Worm (Caenorhabditis elegans) whole organism, young adult: Measurements from ENCODE around the gene let-19.

ENCODE experiments used
- B0019.2 ChIP-seq: fragments of 200-800 bp; sonication (Bioruptor generic); conservative IDR thresholded peaks from 2 replicates; pipeline ENCODE4 v1.3.6; 2022; ENCODE audit warnings: missing genetic modification reagents, missing genetic modification characterization, missing compliant biosample characterization
- F23B12.7 ChIP-seq: sonication (generic microtip); optimal IDR thresholded peaks from 2 replicates; lab custom pipeline; 2017; ENCODE audit warnings: missing genetic modification characterization, mild to moderate bottlenecking, missing compliant biosample characterization, antibody characterized with exemption, moderate library complexity; ENCODE audit not compliant: insufficient read depth
- F33H1.4 ChIP-seq: fragments of 200-800 bp; sonication (Bioruptor generic); IDR thresholded peaks from 2 replicates; pipeline ENCODE4 v1.3.6; 2022; ENCODE audit warnings: missing genetic modification reagents, missing genetic modification characterization, missing compliant biosample characterization
- F37B4.10 ChIP-seq: fragments of 200-800 bp; sonication (Bioruptor generic); IDR thresholded peaks from 2 replicates; pipeline ENCODE4 v1.3.6; 2022; ENCODE audit warnings: missing genetic modification characterization, missing compliant biosample characterization
- F52B5.7 ChIP-seq: sonication (generic microtip); optimal IDR thresholded peaks from 2 replicates; lab custom pipeline; 2016; ENCODE audit warnings: mild to moderate bottlenecking, missing genetic modification characterization, missing compliant biosample characterization
- F55B11.4 ChIP-seq: sonication (generic microtip); optimal IDR thresholded peaks from 2 replicates; lab custom pipeline; 2016; ENCODE audit warnings: missing compliant biosample characterization, missing genetic modification characterization, borderline replicate concordance; ENCODE audit not compliant: insufficient read depth
- F57A8.1 ChIP-seq: fragments of 200-800 bp; sonication (Bioruptor generic); optimal IDR thresholded peaks from 2 replicates; lab custom pipeline; 2018; ENCODE audit warnings: mild to moderate bottlenecking, missing genetic modification characterization, moderate library complexity, missing compliant biosample characterization
- Y95B8A.8 ChIP-seq: fragments of 200-800 bp; sonication (Bioruptor generic); IDR thresholded peaks from 2 replicates; pipeline ENCODE4 v1.3.6; 2022; ENCODE audit warnings: missing genetic modification reagents, missing genetic modification characterization, missing compliant biosample characterization
- ZK185.1 ChIP-seq: sonication (generic microtip); optimal IDR thresholded peaks from 2 replicates; lab custom pipeline; 2016; ENCODE audit warnings: mild to moderate bottlenecking, missing genetic modification characterization, missing compliant biosample characterization; ENCODE audit not compliant: poor library complexity, severe bottlenecking
- ama-1 ChIP-seq, 3 experiments: fragments of 150-350 bp in 1 of 3; sonication (generic microtip) in 2 of 3; optimal IDR thresholded peaks; 2 replicates each; lab custom pipeline; 2014 to 2018; ENCODE audit warnings: missing biosample characterization in 2 of 3, missing genetic modification characterization in 2 of 3, missing genetic modification reagents in 2 of 3
- aptf-2 ChIP-seq: fragments of 200-800 bp; sonication (Bioruptor generic); conservative IDR thresholded peaks from 2 replicates; pipeline ENCODE4 v1.3.6; 2022; ENCODE audit warnings: missing genetic modification reagents, missing genetic modification characterization, missing compliant biosample characterization
- aptf-3 ChIP-seq: fragments of 200-800 bp; sonication (Bioruptor generic); IDR thresholded peaks from 2 replicates; pipeline ENCODE4 v1.3.6; 2022; ENCODE audit warnings: missing genetic modification characterization, missing compliant biosample characterization
- attf-5 ChIP-seq: fragments of 200-800 bp; sonication (Bioruptor generic); optimal IDR thresholded peaks from 2 replicates; lab custom pipeline; 2018; ENCODE audit warnings: mild to moderate bottlenecking, missing genetic modification characterization, missing compliant biosample characterization
- ccch-3 ChIP-seq: fragments of 200-800 bp; sonication (Bioruptor generic); optimal IDR thresholded peaks from 2 replicates; lab custom pipeline; 2018; ENCODE audit warnings: mild to moderate bottlenecking, missing genetic modification characterization, missing compliant biosample characterization
- cebp-1 ChIP-seq, 2 experiments: fragments of 200-800 bp in 1 of 2; sonication (Bioruptor generic) in 1 of 2; sonication (generic microtip) in 1 of 2; IDR thresholded peaks in 1 of 2; optimal IDR thresholded peaks in 1 of 2; 2 replicates each; pipeline versions ENCODE4 v1.3.6 to Lab custom; 2017 to 2022; ENCODE audit warnings: missing compliant biosample characterization in 2 of 2, missing genetic modification characterization in 2 of 2, mild to moderate bottlenecking in 1 of 2, missing genetic modification reagents in 1 of 2, moderate library complexity in 1 of 2
- ceh-27 ChIP-seq: fragments of 200-800 bp; sonication (Bioruptor generic); optimal IDR thresholded peaks from 2 replicates; lab custom pipeline; 2018; ENCODE audit warnings: mild to moderate bottlenecking, missing genetic modification characterization, moderate library complexity, missing compliant biosample characterization
- ceh-40 ChIP-seq: fragments of 200-800 bp; sonication (Bioruptor generic); IDR thresholded peaks from 2 replicates; pipeline ENCODE4 v1.3.6; 2022; ENCODE audit warnings: missing genetic modification characterization, missing compliant biosample characterization
- die-1 ChIP-seq: sonication (generic microtip); optimal IDR thresholded peaks from 2 replicates; lab custom pipeline; 2016; ENCODE audit warnings: missing genotype, mild to moderate bottlenecking, missing genetic modification characterization, missing compliant biosample characterization
- dox-1 ChIP-seq: fragments of 200-800 bp; sonication (Bioruptor generic); IDR thresholded peaks from 2 replicates; pipeline ENCODE4 v1.3.6; 2022; ENCODE audit warnings: missing genetic modification reagents, missing genetic modification characterization, missing compliant biosample characterization
- dpl-1 ChIP-seq: fragments of 150-350 bp; optimal IDR thresholded peaks from 2 replicates; lab custom pipeline; 2014; ENCODE audit warnings: missing biosample characterization, missing genetic modification reagents, missing genetic modification characterization
- egl-18 ChIP-seq: fragments of 200-800 bp; sonication (Bioruptor generic); IDR thresholded peaks from 2 replicates; pipeline ENCODE4 v1.3.6; 2022; ENCODE audit warnings: missing genetic modification reagents, missing genetic modification characterization, missing compliant biosample characterization
- egl-44 ChIP-seq: fragments of 200-800 bp; sonication (Bioruptor generic); IDR thresholded peaks from 2 replicates; pipeline ENCODE4 v1.3.6; 2022; ENCODE audit warnings: missing genetic modification reagents, missing genetic modification characterization, missing compliant biosample characterization
- fkh-3 ChIP-seq: sonication (generic microtip); optimal IDR thresholded peaks from 2 replicates; lab custom pipeline; 2016; ENCODE audit warnings: mild to moderate bottlenecking, missing genetic modification characterization, missing compliant biosample characterization
- hlh-26 ChIP-seq: fragments of 200-800 bp; sonication (Bioruptor generic); conservative IDR thresholded peaks from 2 replicates; pipeline ENCODE4 v1.3.6; 2022; ENCODE audit warnings: missing genetic modification reagents, missing genetic modification characterization, missing compliant biosample characterization
- hmg-1.2 ChIP-seq: fragments of 200-800 bp; sonication (Bioruptor generic); IDR thresholded peaks from 2 replicates; pipeline ENCODE4 v1.3.6; 2022; ENCODE audit warnings: missing genetic modification reagents, missing genetic modification characterization, missing compliant biosample characterization
- hsf-1 ChIP-seq: fragments of 200-800 bp; sonication (Bioruptor generic); IDR thresholded peaks from 2 replicates; pipeline ENCODE4 v1.3.6; 2022; ENCODE audit warnings: missing genetic modification reagents, missing genetic modification characterization, missing compliant biosample characterization
- lag-1 ChIP-seq: fragments of 200-800 bp; sonication (Bioruptor generic); IDR thresholded peaks from 2 replicates; pipeline ENCODE4 v1.3.6; 2022; ENCODE audit warnings: missing genetic modification reagents, missing genetic modification characterization, missing compliant biosample characterization
- lin-26 ChIP-seq: fragments of 200-800 bp; sonication (Bioruptor generic); IDR thresholded peaks from 2 replicates; pipeline ENCODE4 v1.3.6; 2022; ENCODE audit warnings: missing genetic modification reagents, missing genetic modification characterization, missing compliant biosample characterization
- lin-35 ChIP-seq, 3 experiments: fragments of 150-350 bp in 2 of 3; sonication (generic microtip) in 1 of 3; optimal IDR thresholded peaks; 2 replicates each; lab custom pipeline; 2014 to 2018; ENCODE audit warnings: missing biosample characterization in 3 of 3, missing genetic modification characterization in 3 of 3, missing genetic modification reagents in 3 of 3
- madf-10 ChIP-seq: sonication (generic microtip); optimal IDR thresholded peaks from 2 replicates; lab custom pipeline; 2016; ENCODE audit warnings: mild to moderate bottlenecking, missing genetic modification characterization, missing compliant biosample characterization
- mcd-1 ChIP-seq: fragments of 200-800 bp; sonication (Bioruptor generic); IDR thresholded peaks from 2 replicates; pipeline ENCODE4 v1.3.6; 2022; ENCODE audit warnings: missing genetic modification reagents, missing genetic modification characterization, missing compliant biosample characterization
- mel-28 ChIP-seq: sonication (generic microtip); optimal IDR thresholded peaks from 2 replicates; lab custom pipeline; 2016; ENCODE audit warnings: borderline replicate concordance, mild to moderate bottlenecking, missing genetic modification characterization, missing compliant biosample characterization
- mes-4 ChIP-seq: sonication (generic microtip); optimal IDR thresholded peaks from 2 replicates; lab custom pipeline; 2016; ENCODE audit warnings: missing genotype, missing genetic modification characterization, missing compliant biosample characterization
- nhr-90 ChIP-seq: sonication (generic microtip); optimal IDR thresholded peaks from 2 replicates; lab custom pipeline; 2016; ENCODE audit warnings: missing genotype, mild to moderate bottlenecking, missing genetic modification characterization, missing compliant biosample characterization
- rec-8 ChIP-seq, 2 experiments: sonication (generic microtip); optimal IDR thresholded peaks; 2 replicates each; lab custom pipeline; 2016; ENCODE audit warnings: mild to moderate bottlenecking in 2 of 2, missing genetic modification characterization in 2 of 2, missing genetic modification reagents in 2 of 2, missing genotype in 2 of 2, missing biosample characterization in 1 of 2, missing compliant biosample characterization in 1 of 2, moderate library complexity in 1 of 2
- repo-1 ChIP-seq: sonication (generic microtip); optimal IDR thresholded peaks from 2 replicates; lab custom pipeline; 2017; ENCODE audit warnings: mild to moderate bottlenecking, missing genetic modification characterization, missing compliant biosample characterization
- rpc-1 ChIP-seq, 2 experiments: fragments of 150-350 bp in 1 of 2; sonication (generic microtip) in 1 of 2; optimal IDR thresholded peaks; 2 replicates each; lab custom pipeline; 2014 to 2018; ENCODE audit warnings: missing biosample characterization in 1 of 2, missing genetic modification characterization in 1 of 2, missing genetic modification reagents in 1 of 2, missing genotype in 1 of 2
- snpc-3.4 ChIP-seq: sonication (generic microtip); optimal IDR thresholded peaks from 2 replicates; lab custom pipeline; 2017; ENCODE audit warnings: missing genetic modification characterization, mild to moderate bottlenecking, missing compliant biosample characterization, antibody characterized with exemption, moderate library complexity, missing genotype, missing genetic modification reagents
- sptf-2 ChIP-seq: fragments of 200-800 bp; sonication (Bioruptor generic); optimal IDR thresholded peaks from 2 replicates; lab custom pipeline; 2018; ENCODE audit warnings: mild to moderate bottlenecking, missing genetic modification characterization, missing compliant biosample characterization
- tlf-1 ChIP-seq: fragments of 200-800 bp; sonication (Bioruptor generic); optimal IDR thresholded peaks from 2 replicates; lab custom pipeline; 2018; ENCODE audit warnings: mild to moderate bottlenecking, missing genetic modification characterization, missing compliant biosample characterization
- ztf-18 ChIP-seq: sonication (generic microtip); optimal IDR thresholded peaks from 2 replicates; lab custom pipeline; 2016; ENCODE audit warnings: missing genotype, mild to moderate bottlenecking, missing genetic modification characterization, missing compliant biosample characterization
- ztf-22 ChIP-seq: fragments of 200-800 bp; sonication (Bioruptor generic); optimal IDR thresholded peaks from 2 replicates; lab custom pipeline; 2018; ENCODE audit warnings: mild to moderate bottlenecking, missing genetic modification characterization, moderate library complexity, missing compliant biosample characterization

Gene let-19

ce11 chrII:8787376-8787775 lies 16.6 kb downstream of the let-19 start (continued):
- TF ChIP-seq F23B12.7, result no peak
- TF ChIP-seq ceh-27 (GFP tag; lab: Kevin White, UChicago), result peak; percentile 94
- no peak for TF ChIP-seq aptf-3 (GFP tag; lab: Robert Waterston, UW)
- peak; percentile 85 for TF ChIP-seq F33H1.4
- no peak for TF ChIP-seq egl-18 (GFP tag; lab: Robert Waterston, UW)
- TF ChIP-seq lin-35 (GFP tag; optimal IDR thresholded peaks at IDR 0.05; lab: Kevin White, UChicago), result peak in 1 of 3 experiments; percentile 72
- peak; percentile 23 for TF ChIP-seq ztf-18 (tag; lab: Kevin White, UChicago)
- 0 out of 2 replicates have a peak, but pooled peaks have one; percentile 36 for TF ChIP-seq Y95B8A.8 (GFP tag; lab: Robert Waterston, UW)
- no peak for TF ChIP-seq F57A8.1 (GFP tag; lab: Kevin White, UChicago)
- TF ChIP-seq mes-4, result no peak
- no peak for TF ChIP-seq sptf-2 (GFP tag; lab: Kevin White, UChicago)
- TF ChIP-seq B0019.2 (GFP tag; lab: Robert Waterston, UW), result no peak
- peak; percentile 30 for TF ChIP-seq snpc-3.4 (tag; lab: Kevin White, UChicago)
- no peak for TF ChIP-seq hlh-26 (GFP tag; lab: Robert Waterston, UW)
- TF ChIP-seq repo-1 (tag; lab: Kevin White, UChicago), result peak; percentile 51
- TF ChIP-seq lag-1 (GFP tag; lab: Robert Waterston, UW), result no peak
- peak; percentile 29 for TF ChIP-seq ama-1 (optimal IDR thresholded peaks at IDR 0.05; lab: Kevin White, UChicago)
- TF ChIP-seq ama-1 (GFP tag; optimal IDR thresholded peaks at IDR 0.05; lab: Kevin White, UChicago), result no peak
- TF ChIP-seq nhr-90, result peak; percentile 14
- peak; percentile 79 for TF ChIP-seq mcd-1 (GFP tag; lab: Robert Waterston, UW)
- no peak for TF ChIP-seq dpl-1 (GFP tag; lab: Kevin White, UChicago)
- no peak for TF ChIP-seq F52B5.7 (tag; lab: Kevin White, UChicago)
- TF ChIP-seq F37B4.10 (GFP tag; lab: Robert Waterston, UW), result no peak
- TF ChIP-seq rec-8 (tag; optimal IDR thresholded peaks at IDR 0.05; lab: Kevin White, UChicago), result no peak
- TF ChIP-seq lin-26, result no peak
- peak; percentile 85 for TF ChIP-seq attf-5 (GFP tag; lab: Kevin White, UChicago)
- TF ChIP-seq madf-10, result peak; percentile 81
- peak; percentile 78 for TF ChIP-seq ZK185.1
- no peak for TF ChIP-seq ceh-40
- no peak for TF ChIP-seq aptf-2
- no peak for TF ChIP-seq egl-44 (GFP tag; lab: Robert Waterston, UW)
- no peak for TF ChIP-seq F55B11.4 (tag; lab: Kevin White, UChicago)
- peak; percentile 7 for TF ChIP-seq ztf-22
- no peak for TF ChIP-seq die-1 (tag; lab: Kevin White, UChicago)
- peak; percentile 60 for TF ChIP-seq cebp-1 (GFP tag; IDR thresholded peaks at IDR 0.05; lab: Robert Waterston, UW)
- TF ChIP-seq cebp-1 (tag; optimal IDR thresholded peaks at IDR 0.05; lab: Kevin White, UChicago), result peak; percentile 87
- TF ChIP-seq rpc-1 (optimal IDR thresholded peaks at IDR 0.05; lab: Kevin White, UChicago), result no peak
- TF ChIP-seq rpc-1 (tag; optimal IDR thresholded peaks at IDR 0.05; lab: Kevin White, UChicago), result no peak
- TF ChIP-seq tlf-1 (GFP tag; lab: Kevin White, UChicago), result peak; percentile 53
- no peak for TF ChIP-seq hsf-1 (GFP tag; lab: Robert Waterston, UW)
- TF ChIP-seq dox-1, result peak; percentile 63
- no peak for TF ChIP-seq mel-28 (tag; lab: Kevin White, UChicago)
- TF ChIP-seq ccch-3 (GFP tag; lab: Kevin White, UChicago), result no peak
- peak; percentile 92 for TF ChIP-seq hmg-1.2 (GFP tag; lab: Robert Waterston, UW)
- no peak for TF ChIP-seq fkh-3 (tag; lab: Kevin White, UChicago)
